Fruit fly (Drosophila melanogaster): ENCODE measurements around the gene Ag5r.

Ag5r gene

dm6 chrX:14749086-14749874 is 37.1 kb downstream of the Ag5r start, which contains the start of gene NetB (continued):
- TF ChIP-seq HHEX (GFP tag; optimal IDR thresholded peaks at IDR 0.05) (no peak), Scr (GFP tag; IDR thresholded peaks at IDR 0.05; ENCODE audit: partially characterized antibody) (peak; percentile 29), CG9727 (GFP tag; optimal IDR thresholded peaks at IDR 0.05) (no peak), luna (GFP tag; optimal IDR thresholded peaks at IDR 0.05) (no peak), Max (GFP tag; optimal IDR thresholded peaks at IDR 0.05) (no peak), CG16815 (GFP tag; optimal IDR thresholded peaks at IDR 0.05) (no peak), Vsx1 (GFP tag; optimal IDR thresholded peaks at IDR 0.05) (no peak), pho (GFP tag; optimal IDR thresholded peaks at IDR 0.05) (no peak), CG30020 (tag; optimal IDR thresholded peaks at IDR 0.05) (no peak), Dip2 (GFP tag; IDR thresholded peaks at IDR 0.05) (no peak), HLH3B (GFP tag; IDR thresholded peaks at IDR 0.05) (no peak), Chrac-16 (GFP tag; optimal IDR thresholded peaks at IDR 0.05) (no peak), pb (GFP tag; optimal IDR thresholded peaks at IDR 0.05) (no peak), vfl (GFP tag; optimal IDR thresholded peaks at IDR 0.05) (no peak), CG13296 (GFP tag; optimal IDR thresholded peaks at IDR 0.05) (no peak), CG4282 (GFP tag; optimal IDR thresholded peaks at IDR 0.05) (no peak), ab (GFP tag; optimal IDR thresholded peaks at IDR 0.05) (no peak), CG14050 (GFP tag; IDR thresholded peaks at IDR 0.05) (no peak), CG15601 (tag; optimal IDR thresholded peaks at IDR 0.05) (peak; percentile 41), CG1647 (GFP tag; optimal IDR thresholded peaks at IDR 0.05) (no peak), Dad (GFP tag; optimal IDR thresholded peaks at IDR 0.05) (no peak), CG14014 (GFP tag; IDR thresholded peaks at IDR 0.05) (no peak), abd-A (tag; optimal IDR thresholded peaks at IDR 0.05) (peak; percentile 42), CG32772 (GFP tag; IDR thresholded peaks at IDR 0.05) (peak; percentile 46), bcd (GFP tag; optimal IDR thresholded peaks at IDR 0.05) (no peak), CG11456 (GFP tag; IDR thresholded peaks at IDR 0.05) (no peak), YL-1 (GFP tag; optimal IDR thresholded peaks at IDR 0.05) (no peak), bbx (GFP tag; IDR thresholded peaks at IDR 0.05; ENCODE audit: partially characterized antibody) (no peak; the same call in 1 of the 2 replicates), CG12155 (GFP tag; optimal IDR thresholded peaks at IDR 0.05) (no peak), phol (tag; optimal IDR thresholded peaks at IDR 0.05) (no peak), E2f2 (GFP tag; IDR thresholded peaks at IDR 0.05) (no peak), Med (GFP tag) (peak; percentile 78), sob (GFP tag; IDR thresholded peaks at IDR 0.05) (no peak), Opbp (GFP tag; IDR thresholded peaks at IDR 0.05; ENCODE audit: partially characterized antibody) (0 out of 3 replicates have a peak, but pooled peaks have one; percentile 23), CG2712 (tag; optimal IDR thresholded peaks at IDR 0.05) (no peak), gcm (GFP tag; optimal IDR thresholded peaks at IDR 0.05) (no peak), CG12236 (GFP tag; optimal IDR thresholded peaks at IDR 0.05) (no peak), CG12659 (GFP tag; optimal IDR thresholded peaks at IDR 0.05) (no peak), Sox100B (GFP tag; optimal IDR thresholded peaks at IDR 0.05) (no peak), hth (optimal IDR thresholded peaks at IDR 0.05) (no peak), CrebB (tag; optimal IDR thresholded peaks at IDR 0.05) (no peak), croc (GFP tag; conservative IDR thresholded peaks at IDR 0.05) (no peak), CG2116 (GFP tag; optimal IDR thresholded peaks at IDR 0.05) (no peak), Lhr (GFP tag; optimal IDR thresholded peaks at IDR 0.05) (no peak), CG34422 (GFP tag; IDR thresholded peaks at IDR 0.05) (no peak), CG10321 (GFP tag; IDR thresholded peaks at IDR 0.05) (no peak), CG11247 (GFP tag; IDR thresholded peaks at IDR 0.05) (no peak), row (GFP tag; IDR thresholded peaks at IDR 0.05) (no peak), zen (tag; optimal IDR thresholded peaks at IDR 0.05) (no peak), MTF-1 (GFP tag; optimal IDR thresholded peaks at IDR 0.05; ENCODE audit: borderline replicate concordance) (no peak)
